Worm (Caenorhabditis elegans) whole organism, late embryonic: ENCODE results near the gene str-262.

Experiments used
- C08G9.2 ChIP-seq: sonication (generic microtip); optimal IDR thresholded peaks from 2 replicates; lab custom pipeline; 2016; ENCODE audit warnings: mild to moderate bottlenecking, missing genetic modification characterization, moderate library complexity, missing compliant biosample characterization
- C38D4.7 ChIP-seq: fragments of 200-800 bp; sonication (Bioruptor generic); optimal IDR thresholded peaks from 2 replicates; lab custom pipeline; 2018; ENCODE audit warnings: mild to moderate bottlenecking, missing genetic modification characterization, moderate library complexity, missing compliant biosample characterization
- K02D7.2 ChIP-seq: sonication (generic microtip); optimal IDR thresholded peaks from 2 replicates; lab custom pipeline; 2017; ENCODE audit warnings: mild to moderate bottlenecking, missing genetic modification characterization, missing compliant biosample characterization
- K09A11.1 ChIP-seq: sonication (generic microtip); optimal IDR thresholded peaks from 2 replicates; lab custom pipeline; 2017; ENCODE audit warnings: antibody characterized with exemption, mild to moderate bottlenecking, missing genetic modification characterization, missing compliant biosample characterization; ENCODE audit not compliant: insufficient read depth
- Y22D7AL.16 ChIP-seq: sonication (generic microtip); optimal IDR thresholded peaks from 2 replicates; lab custom pipeline; 2016; ENCODE audit warnings: missing genetic modification characterization, missing compliant biosample characterization
- ahr-1 ChIP-seq: sonication (generic microtip); optimal IDR thresholded peaks from 2 replicates; lab custom pipeline; 2016; ENCODE audit warnings: missing genetic modification characterization, missing compliant biosample characterization
- ceh-14 ChIP-seq: sonication (generic microtip); optimal IDR thresholded peaks from 2 replicates; lab custom pipeline; 2016; ENCODE audit warnings: missing genotype, missing genetic modification characterization, missing compliant biosample characterization
- ceh-18 ChIP-seq: sonication (generic microtip); optimal IDR thresholded peaks from 2 replicates; lab custom pipeline; 2016; ENCODE audit warnings: missing genetic modification characterization, missing compliant biosample characterization
- ceh-19 ChIP-seq: fragments of 200-800 bp; sonication (Bioruptor generic); optimal IDR thresholded peaks from 2 replicates; lab custom pipeline; 2018; ENCODE audit warnings: mild to moderate bottlenecking, missing genetic modification characterization, missing compliant biosample characterization
- ceh-2 ChIP-seq: sonication (generic microtip); optimal IDR thresholded peaks from 2 replicates; lab custom pipeline; 2016; ENCODE audit warnings: missing genotype, missing genetic modification characterization, missing compliant biosample characterization
- ceh-22 ChIP-seq: sonication (generic microtip); optimal IDR thresholded peaks from 2 replicates; lab custom pipeline; 2017; ENCODE audit warnings: missing biosample characterization, missing genetic modification characterization
- ceh-30 ChIP-seq: fragments of 150-350 bp; optimal IDR thresholded peaks from 2 replicates; lab custom pipeline; 2014; ENCODE audit warnings: missing biosample characterization, missing genetic modification characterization
- ceh-48 ChIP-seq: sonication (generic microtip); optimal IDR thresholded peaks from 2 replicates; lab custom pipeline; 2016; ENCODE audit warnings: missing genetic modification characterization, inconsistent platforms, missing compliant biosample characterization
- ceh-6 ChIP-seq: fragments of 200-800 bp; sonication (Bioruptor generic); optimal IDR thresholded peaks from 2 replicates; lab custom pipeline; 2018; ENCODE audit warnings: mild to moderate bottlenecking, missing genetic modification characterization, missing compliant biosample characterization
- che-1 ChIP-seq: sonication (generic microtip); optimal IDR thresholded peaks from 2 replicates; lab custom pipeline; 2016; ENCODE audit warnings: mild to moderate bottlenecking, missing genetic modification characterization, missing compliant biosample characterization
- dve-1 ChIP-seq: sonication (generic microtip); optimal IDR thresholded peaks from 2 replicates; lab custom pipeline; 2017; ENCODE audit warnings: antibody characterized with exemption, mild to moderate bottlenecking, missing genetic modification characterization, missing compliant biosample characterization
- eyg-1 ChIP-seq: sonication (generic microtip); optimal IDR thresholded peaks from 2 replicates; lab custom pipeline; 2016; ENCODE audit warnings: missing genotype, missing genetic modification characterization, missing compliant biosample characterization
- fax-1 ChIP-seq: sonication (generic microtip); optimal IDR thresholded peaks from 2 replicates; lab custom pipeline; 2016; ENCODE audit warnings: missing genotype, missing genetic modification characterization, missing compliant biosample characterization
- fkh-10 ChIP-seq: fragments of 150-350 bp; optimal IDR thresholded peaks from 2 replicates; lab custom pipeline; 2014; ENCODE audit warnings: missing biosample characterization, missing genetic modification reagents, missing genetic modification characterization
- hlh-13 ChIP-seq: fragments of 200-800 bp; sonication (Bioruptor generic); optimal IDR thresholded peaks from 2 replicates; lab custom pipeline; 2018; ENCODE audit warnings: mild to moderate bottlenecking, missing genetic modification characterization, missing compliant biosample characterization
- hlh-30 ChIP-seq: sonication (generic microtip); optimal IDR thresholded peaks from 2 replicates; lab custom pipeline; 2017; ENCODE audit warnings: antibody characterized with exemption, missing genetic modification characterization, missing compliant biosample characterization; ENCODE audit not compliant: insufficient read depth
- hlh-6 ChIP-seq: sonication (generic microtip); optimal IDR thresholded peaks from 2 replicates; lab custom pipeline; 2016; ENCODE audit warnings: missing genotype, missing genetic modification characterization, missing compliant biosample characterization
- hlh-8 ChIP-seq: sonication (generic microtip); optimal IDR thresholded peaks from 2 replicates; lab custom pipeline; 2016; ENCODE audit warnings: missing genotype, missing genetic modification characterization, missing compliant biosample characterization
- lim-6 ChIP-seq: sonication (generic microtip); optimal IDR thresholded peaks from 2 replicates; lab custom pipeline; 2016; ENCODE audit warnings: missing genetic modification characterization, missing compliant biosample characterization
- lin-11 ChIP-seq: fragments of 200-800 bp; sonication (Bioruptor generic); optimal IDR thresholded peaks from 2 replicates; lab custom pipeline; 2018; ENCODE audit warnings: mild to moderate bottlenecking, missing genetic modification characterization, missing compliant biosample characterization
- nfya-1 ChIP-seq: sonication (generic microtip); optimal IDR thresholded peaks from 2 replicates; lab custom pipeline; 2017; ENCODE audit warnings: missing genetic modification characterization, mild to moderate bottlenecking, missing compliant biosample characterization, antibody characterized with exemption, moderate library complexity
- nhr-232 ChIP-seq: sonication (generic microtip); optimal IDR thresholded peaks from 2 replicates; lab custom pipeline; 2016; ENCODE audit warnings: missing genetic modification characterization, missing compliant biosample characterization
- pag-3 ChIP-seq: sonication (generic microtip); optimal IDR thresholded peaks from 2 replicates; lab custom pipeline; 2016; ENCODE audit warnings: missing compliant biosample characterization, missing genetic modification characterization, borderline replicate concordance
- pax-1 ChIP-seq: fragments of 150-350 bp; optimal IDR thresholded peaks from 2 replicates; lab custom pipeline; 2014; ENCODE audit warnings: missing biosample characterization, missing genetic modification characterization
- ref-2 ChIP-seq: sonication (generic microtip); optimal IDR thresholded peaks from 2 replicates; lab custom pipeline; 2016; ENCODE audit warnings: missing genetic modification characterization, missing compliant biosample characterization
- sdc-2 ChIP-seq: sonication (generic microtip); optimal IDR thresholded peaks from 2 replicates; lab custom pipeline; 2016; ENCODE audit warnings: missing genotype, missing genetic modification characterization, missing compliant biosample characterization
- sox-2 ChIP-seq: fragments of 200-800 bp; sonication (Bioruptor generic); IDR thresholded peaks from 2 replicates; pipeline ENCODE4 v1.3.6; 2022; ENCODE audit warnings: missing genetic modification reagents, missing genetic modification characterization, missing compliant biosample characterization
- sox-4 ChIP-seq: sonication (generic microtip); optimal IDR thresholded peaks from 2 replicates; lab custom pipeline; 2017; ENCODE audit warnings: mild to moderate bottlenecking, missing genetic modification characterization, inconsistent platforms, missing compliant biosample characterization
- syd-9 ChIP-seq: sonication (generic microtip); optimal IDR thresholded peaks from 2 replicates; lab custom pipeline; 2016; ENCODE audit warnings: mild to moderate bottlenecking, missing genetic modification characterization, moderate library complexity, missing compliant biosample characterization
- tbx-2 ChIP-seq: sonication (generic microtip); optimal IDR thresholded peaks from 2 replicates; lab custom pipeline; 2016; ENCODE audit warnings: missing genetic modification characterization, missing compliant biosample characterization
- tbx-7 ChIP-seq: sonication (generic microtip); optimal IDR thresholded peaks from 2 replicates; lab custom pipeline; 2016; ENCODE audit warnings: missing genotype, missing genetic modification characterization, missing compliant biosample characterization
- ttx-3 ChIP-seq: sonication (generic microtip); optimal IDR thresholded peaks from 2 replicates; lab custom pipeline; 2016; ENCODE audit warnings: missing genetic modification reagents, missing genetic modification characterization, missing compliant biosample characterization
- unc-3 ChIP-seq, 2 experiments: fragments of 200-800 bp in 1 of 2; sonication (Bioruptor generic) in 1 of 2; sonication (generic microtip) in 1 of 2; conservative IDR thresholded peaks in 1 of 2; optimal IDR thresholded peaks in 1 of 2; 2 replicates each; pipeline versions ENCODE4 v1.3.6 to Lab custom; 2016 to 2022; ENCODE audit warnings: missing compliant biosample characterization in 2 of 2, missing genetic modification characterization in 2 of 2, missing genetic modification reagents in 1 of 2
- zip-5 ChIP-seq: sonication (generic microtip); optimal IDR thresholded peaks from 2 replicates; lab custom pipeline; 2016; ENCODE audit warnings: missing genetic modification characterization, missing compliant biosample characterization

The str-262 gene

DNA sequence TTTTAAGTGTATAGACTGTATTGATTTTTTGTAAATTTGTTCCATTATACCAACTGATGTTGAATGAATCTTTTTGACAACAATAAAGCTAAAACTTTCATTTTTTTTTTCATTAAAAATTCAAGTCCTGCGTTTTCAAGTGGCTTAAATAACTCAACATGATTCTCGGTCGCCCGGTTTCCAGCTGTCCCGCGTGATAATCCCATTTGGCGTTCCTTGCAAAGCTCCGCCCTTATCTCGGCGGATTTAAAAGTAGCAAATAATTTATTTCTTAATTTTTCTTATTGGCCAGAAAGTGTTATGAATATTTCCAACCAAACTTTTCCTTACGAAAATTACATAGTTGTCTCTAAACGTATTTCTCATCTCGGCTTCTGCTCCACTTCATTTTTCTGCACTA is 3.6 kb upstream of the str-262 start, which contains the start of gene str-20:
Gene str-20 (plus strand): TSS at position 301 of the 400 bp plus-strand sequence.
- no peak for TF ChIP-seq K02D7.2 (tag; lab: Kevin White, UChicago)
- TF ChIP-seq eyg-1 (tag; lab: Kevin White, UChicago): no peak
- no peak for TF ChIP-seq ceh-18 (tag; lab: Kevin White, UChicago)
- TF ChIP-seq ref-2: no peak
- TF ChIP-seq C38D4.7 (GFP tag; lab: Kevin White, UChicago): no peak
- no peak for TF ChIP-seq zip-5 (tag; lab: Kevin White, UChicago)
- TF ChIP-seq pag-3: no peak
- TF ChIP-seq tbx-2 (tag; lab: Kevin White, UChicago): no peak
- TF ChIP-seq hlh-8: no peak
- TF ChIP-seq sdc-2 (tag; lab: Kevin White, UChicago): no peak
- no peak for TF ChIP-seq K09A11.1 (tag; lab: Kevin White, UChicago)
- no peak for TF ChIP-seq che-1 (tag; lab: Kevin White, UChicago)
- TF ChIP-seq lim-6: no peak
- TF ChIP-seq C08G9.2 (tag; lab: Kevin White, UChicago): no peak
- TF ChIP-seq sox-4 (tag; lab: Kevin White, UChicago): no peak
- TF ChIP-seq hlh-13 (GFP tag; lab: Kevin White, UChicago): no peak
- TF ChIP-seq sox-2 (GFP tag; lab: Robert Waterston, UW): no peak
- no peak for TF ChIP-seq pax-1 (tag; lab: Kevin White, UChicago)
- TF ChIP-seq, all 69 proteins: peak for 0

DNA sequence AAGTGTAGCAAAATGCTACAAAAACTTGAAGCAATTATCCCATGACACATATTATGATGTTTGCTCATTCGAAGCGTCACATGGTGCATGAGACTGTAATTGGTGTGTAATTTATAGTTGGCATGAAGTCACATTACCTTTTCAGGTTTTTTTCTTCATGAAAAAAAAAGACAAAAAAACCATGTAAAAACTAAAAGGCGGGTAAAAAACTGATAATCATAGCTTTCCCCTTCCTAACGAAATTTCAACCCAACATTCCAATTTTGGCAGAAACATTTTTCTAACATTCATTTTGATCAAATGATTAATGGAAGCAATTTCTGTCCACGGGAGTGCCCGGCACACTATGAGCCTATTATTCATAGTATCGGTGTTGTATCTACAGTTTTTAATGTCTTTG is 4.5 kb downstream of the str-262 start, which contains the start of gene sri-4:
Gene sri-4 (plus strand): TSS at position 301 of the 400 bp plus-strand sequence.
- no peak for TF ChIP-seq Y22D7AL.16 (tag; lab: Kevin White, UChicago)
- TF ChIP-seq ahr-1 (tag; lab: Kevin White, UChicago): no peak
- TF ChIP-seq lim-6: no peak

DNA sequence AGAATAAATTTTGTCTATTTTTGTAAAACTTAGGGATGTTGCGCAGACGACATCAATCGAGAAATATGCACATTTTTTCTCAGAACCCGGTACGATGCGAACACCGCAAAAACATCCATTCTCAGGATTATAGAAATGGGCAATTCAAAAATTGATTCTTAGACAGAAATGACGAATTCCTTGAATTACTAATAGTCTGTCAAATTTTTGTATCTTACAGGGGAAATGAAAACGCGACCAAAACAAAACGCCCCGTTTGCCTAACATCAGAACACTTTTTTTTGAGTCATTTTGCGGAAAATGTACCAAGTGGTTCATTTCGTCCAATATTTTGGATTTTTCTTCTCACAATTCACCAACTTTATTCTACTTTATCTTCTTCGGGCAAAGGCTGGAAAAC is 9.2 kb downstream of the str-262 start, which contains the start of gene str-134:
Gene str-134 (plus strand): TSS at position 301 of the 400 bp plus-strand sequence.
- TF ChIP-seq nfya-1 (tag; lab: Kevin White, UChicago): no peak
- TF ChIP-seq lin-11 (tag; lab: Kevin White, UChicago): no peak
- no peak for TF ChIP-seq nhr-232
- TF ChIP-seq pax-1 (tag; lab: Kevin White, UChicago): no peak
- no peak for TF ChIP-seq ttx-3
- TF ChIP-seq fkh-10 (GFP tag; lab: Kevin White, UChicago): no peak
- no peak for TF ChIP-seq pag-3
- TF ChIP-seq che-1 (tag; lab: Kevin White, UChicago): no peak
- no peak for TF ChIP-seq unc-3 (GFP tag; conservative IDR thresholded peaks at IDR 0.05; lab: Robert Waterston, UW)
- TF ChIP-seq unc-3 (tag; optimal IDR thresholded peaks at IDR 0.05; lab: Kevin White, UChicago): no peak
- TF ChIP-seq ceh-19 (GFP tag; lab: Kevin White, UChicago): no peak
- no peak for TF ChIP-seq syd-9
- TF ChIP-seq dve-1 (tag; lab: Kevin White, UChicago): no peak

DNA sequence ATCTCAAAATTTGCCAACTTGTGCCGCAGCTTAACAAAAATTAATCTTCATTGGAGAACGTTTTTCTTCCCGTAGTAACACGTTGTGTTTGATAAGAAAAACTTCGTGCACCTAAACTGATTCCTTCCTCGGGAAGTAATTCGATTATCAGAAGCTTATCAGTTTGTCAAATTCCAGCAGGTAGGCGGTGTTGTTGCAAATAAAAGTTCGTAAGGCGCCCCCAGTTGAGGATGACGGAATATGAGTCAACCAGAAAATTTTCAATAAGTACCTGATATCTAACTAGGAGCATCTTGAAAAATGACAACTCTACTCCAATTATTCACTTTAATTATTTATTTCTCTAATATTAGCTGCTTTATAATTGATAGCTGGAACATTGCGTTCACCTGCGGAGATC is 10.8 kb downstream of the str-262 start, which contains the start of gene C05E4.7:
Gene C05E4.7 (plus strand): TSS at position 301 of the 400 bp plus-strand sequence.
- TF ChIP-seq ceh-48 (no peak), hlh-13 (GFP tag; lab: Kevin White, UChicago) (no peak), tbx-2 (tag; lab: Kevin White, UChicago) (no peak), tbx-7 (no peak), hlh-30 (tag; lab: Kevin White, UChicago) (no peak), ceh-6 (GFP tag; lab: Kevin White, UChicago) (no peak), ceh-22 (tag; lab: Kevin White, UChicago) (no peak), ceh-2 (tag; lab: Kevin White, UChicago) (no peak), lim-6 (no peak), ceh-14 (no peak), nfya-1 (tag; lab: Kevin White, UChicago) (no peak), sox-4 (tag; lab: Kevin White, UChicago) (no peak), hlh-6 (tag; lab: Kevin White, UChicago) (no peak), ceh-30 (tag; lab: Kevin White, UChicago) (no peak), fax-1 (no peak)
